Fruit fly (Drosophila melanogaster): ENCODE data around the gene SoYb.

The SoYb gene

dm6 chr2L:10017363-10017762 lies 14.8 kb upstream of the SoYb start, which contains the start of gene CG13131:
Gene CG13131, minus strand, starts transcription at chr2L:10017463.
- TF ChIP-seq N (GFP tag; optimal IDR thresholded peaks at IDR 0.05) (no peak), usp (GFP tag; optimal IDR thresholded peaks at IDR 0.05) (no peak), sage (GFP tag; optimal IDR thresholded peaks at IDR 0.05) (no peak), woc (GFP tag; optimal IDR thresholded peaks at IDR 0.05) (no peak), Myc (optimal IDR thresholded peaks at IDR 0.05) (no peak), dsf (GFP tag; optimal IDR thresholded peaks at IDR 0.05; ENCODE audit: borderline replicate concordance) (no peak), CG32264 (GFP tag; optimal IDR thresholded peaks at IDR 0.05) (no peak), psq (GFP tag; optimal IDR thresholded peaks at IDR 0.05) (no peak), Vsx2 (GFP tag; optimal IDR thresholded peaks at IDR 0.05; ENCODE audit: partially characterized antibody) (no peak), dl (GFP tag; optimal IDR thresholded peaks at IDR 0.05; ENCODE audit: insufficient read depth in 1 of 2, partially characterized antibody in 2 of 2) (no peak), tai (GFP tag; optimal IDR thresholded peaks at IDR 0.05) (no peak), Hr83 (GFP tag; optimal IDR thresholded peaks at IDR 0.05; ENCODE audit: poor library complexity, severe bottlenecking) (no peak), br (GFP tag; optimal IDR thresholded peaks at IDR 0.05) (no peak)

- TF ChIP-seq OdsH (GFP tag; optimal IDR thresholded peaks at IDR 0.05) (peak; percentile 100), Dif (GFP tag; optimal IDR thresholded peaks at IDR 0.05; ENCODE audit: partially characterized antibody) (peak; percentile 26), jim (GFP tag; optimal IDR thresholded peaks at IDR 0.05) (peak; percentile 95), Dfd (GFP tag; optimal IDR thresholded peaks at IDR 0.05) (peak; percentile 84), N (GFP tag; optimal IDR thresholded peaks at IDR 0.05) (no peak), tai (GFP tag; optimal IDR thresholded peaks at IDR 0.05) (peak; percentile 98), usp (GFP tag; optimal IDR thresholded peaks at IDR 0.05) (no peak), dl (GFP tag; optimal IDR thresholded peaks at IDR 0.05; ENCODE audit: insufficient read depth in 1 of 2, partially characterized antibody in 2 of 2) (peak; percentile 42 to 70), rgr (GFP tag; optimal IDR thresholded peaks at IDR 0.05) (peak; percentile 99), Myc (optimal IDR thresholded peaks at IDR 0.05) (no peak), psq (GFP tag; optimal IDR thresholded peaks at IDR 0.05) (peak; percentile 98), lola (GFP tag; optimal IDR thresholded peaks at IDR 0.05) (no peak), sage (GFP tag; optimal IDR thresholded peaks at IDR 0.05) (peak; percentile 98), Hr78 (GFP tag; optimal IDR thresholded peaks at IDR 0.05) (no peak), Vsx2 (GFP tag; optimal IDR thresholded peaks at IDR 0.05; ENCODE audit: partially characterized antibody) (peak; percentile 35), Rel (GFP tag; optimal IDR thresholded peaks at IDR 0.05) (peak; percentile 95), Rel (tag; optimal IDR thresholded peaks at IDR 0.05) (peak; percentile 87), CG32264 (GFP tag; optimal IDR thresholded peaks at IDR 0.05) (peak; percentile 98), Hnf4 (GFP tag; optimal IDR thresholded peaks at IDR 0.05) (peak; percentile 99), brk (GFP tag; optimal IDR thresholded peaks at IDR 0.05) (peak; percentile 96), ey (GFP tag; optimal IDR thresholded peaks at IDR 0.05) (peak; percentile 100), dsf (GFP tag; optimal IDR thresholded peaks at IDR 0.05; ENCODE audit: borderline replicate concordance) (peak; percentile 96), fru (GFP tag; optimal IDR thresholded peaks at IDR 0.05) (peak; percentile 99), Sp1 (GFP tag; optimal IDR thresholded peaks at IDR 0.05) (peak; percentile 98), br (GFP tag; optimal IDR thresholded peaks at IDR 0.05) (peak; percentile 99), Jra (GFP tag; optimal IDR thresholded peaks at IDR 0.05) (peak; percentile 98), woc (GFP tag; optimal IDR thresholded peaks at IDR 0.05) (peak; percentile 97), HLH106 (tag; optimal IDR thresholded peaks at IDR 0.05) (peak; percentile 99), sv (GFP tag; optimal IDR thresholded peaks at IDR 0.05) (peak; percentile 94), Abd-B (GFP tag; optimal IDR thresholded peaks at IDR 0.05) (no peak), CG9705 (GFP tag; optimal IDR thresholded peaks at IDR 0.05) (peak; percentile 98), dmrt93B (GFP tag; optimal IDR thresholded peaks at IDR 0.05) (peak; percentile 98), GATAd (GFP tag; optimal IDR thresholded peaks at IDR 0.05) (peak; percentile 98), foxo (GFP tag; optimal IDR thresholded peaks at IDR 0.05) (peak; percentile 97 to 100), pan (optimal IDR thresholded peaks at IDR 0.05) (no peak), CrebA (GFP tag; optimal IDR thresholded peaks at IDR 0.05; ENCODE audit: borderline replicate concordance) (peak; percentile 81), Mio (GFP tag; optimal IDR thresholded peaks at IDR 0.05) (peak; percentile 95), h (GFP tag; optimal IDR thresholded peaks at IDR 0.05) (peak; percentile 100), Hr83 (GFP tag; optimal IDR thresholded peaks at IDR 0.05; ENCODE audit: poor library complexity, severe bottlenecking) (peak; percentile 99)
Observed at dm6 chr2L:10009800-10010658, 7.5 kb upstream of the SoYb start.
